Worm (Caenorhabditis elegans) whole organism, young adult: ENCODE results near the gene B0310.2.

Experiments used
- B0035.1 ChIP-seq: sonication (generic microtip); optimal IDR thresholded peaks from 2 replicates; lab custom pipeline; 2016; ENCODE audit warnings: missing genetic modification characterization, mild to moderate bottlenecking, missing compliant biosample characterization, missing genotype, missing genetic modification reagents
- B0261.1 ChIP-seq: sonication (generic microtip); optimal IDR thresholded peaks from 2 replicates; lab custom pipeline; 2016; ENCODE audit warnings: mild to moderate bottlenecking, missing genetic modification characterization, moderate library complexity, missing compliant biosample characterization
- C06A6.2 ChIP-seq: fragments of 200-800 bp; sonication (Bioruptor generic); conservative IDR thresholded peaks from 2 replicates; pipeline ENCODE4 v1.3.6; 2022; ENCODE audit warnings: missing genetic modification characterization, missing compliant biosample characterization
- D2030.7 ChIP-seq: fragments of 200-800 bp; sonication (Bioruptor generic); IDR thresholded peaks from 2 replicates; pipeline ENCODE4 v1.3.6; 2022; ENCODE audit warnings: missing genetic modification reagents, missing genetic modification characterization, missing compliant biosample characterization
- F22D6.2 ChIP-seq: sonication (generic microtip); optimal IDR thresholded peaks from 2 replicates; lab custom pipeline; 2016; ENCODE audit warnings: mild to moderate bottlenecking, missing genetic modification characterization, missing compliant biosample characterization
- F33H1.4 ChIP-seq: fragments of 200-800 bp; sonication (Bioruptor generic); IDR thresholded peaks from 2 replicates; pipeline ENCODE4 v1.3.6; 2022; ENCODE audit warnings: missing genetic modification reagents, missing genetic modification characterization, missing compliant biosample characterization
- K12H6.12 ChIP-seq: fragments of 200-800 bp; sonication (Bioruptor generic); optimal IDR thresholded peaks from 2 replicates; lab custom pipeline; 2018; ENCODE audit warnings: mild to moderate bottlenecking, missing genetic modification characterization, missing compliant biosample characterization
- Y53G8AR.9 ChIP-seq: fragments of 200-800 bp; sonication (Bioruptor generic); conservative IDR thresholded peaks from 2 replicates; pipeline ENCODE4 v1.3.6; 2022; ENCODE audit warnings: missing genetic modification reagents, missing genetic modification characterization, missing compliant biosample characterization
- Y56A3A.18 ChIP-seq: fragments of 200-800 bp; sonication (Bioruptor generic); IDR thresholded peaks from 2 replicates; pipeline ENCODE4 v1.3.6; 2022; ENCODE audit warnings: missing genetic modification reagents, missing genetic modification characterization, missing compliant biosample characterization
- attf-5 ChIP-seq: fragments of 200-800 bp; sonication (Bioruptor generic); optimal IDR thresholded peaks from 2 replicates; lab custom pipeline; 2018; ENCODE audit warnings: mild to moderate bottlenecking, missing genetic modification characterization, missing compliant biosample characterization
- attf-6 ChIP-seq: fragments of 200-800 bp; sonication (Bioruptor generic); IDR thresholded peaks from 2 replicates; pipeline ENCODE4 v1.3.6; 2022; ENCODE audit warnings: missing genetic modification reagents, missing genetic modification characterization, missing compliant biosample characterization
- cebp-1 ChIP-seq, 2 experiments: fragments of 200-800 bp in 1 of 2; sonication (Bioruptor generic) in 1 of 2; sonication (generic microtip) in 1 of 2; IDR thresholded peaks in 1 of 2; optimal IDR thresholded peaks in 1 of 2; 2 replicates each; pipeline versions ENCODE4 v1.3.6 to Lab custom; 2017 to 2022; ENCODE audit warnings: missing compliant biosample characterization in 2 of 2, missing genetic modification characterization in 2 of 2, mild to moderate bottlenecking in 1 of 2, missing genetic modification reagents in 1 of 2, moderate library complexity in 1 of 2
- cebp-2 ChIP-seq: fragments of 200-800 bp; sonication (Bioruptor generic); IDR thresholded peaks from 2 replicates; pipeline ENCODE4 v1.3.6; 2022; ENCODE audit warnings: missing genetic modification characterization, missing compliant biosample characterization
- ceh-27 ChIP-seq: fragments of 200-800 bp; sonication (Bioruptor generic); optimal IDR thresholded peaks from 2 replicates; lab custom pipeline; 2018; ENCODE audit warnings: mild to moderate bottlenecking, missing genetic modification characterization, moderate library complexity, missing compliant biosample characterization
- egrh-3 ChIP-seq: fragments of 200-800 bp; sonication (Bioruptor generic); IDR thresholded peaks from 2 replicates; pipeline ENCODE4 v1.3.6; 2022; ENCODE audit warnings: missing genetic modification reagents, missing genetic modification characterization, missing compliant biosample characterization
- gei-17 ChIP-seq: fragments of 200-800 bp; sonication (Bioruptor generic); optimal IDR thresholded peaks from 2 replicates; lab custom pipeline; 2018; ENCODE audit warnings: mild to moderate bottlenecking, missing genetic modification characterization, missing compliant biosample characterization
- hmg-1.2 ChIP-seq: fragments of 200-800 bp; sonication (Bioruptor generic); IDR thresholded peaks from 2 replicates; pipeline ENCODE4 v1.3.6; 2022; ENCODE audit warnings: missing genetic modification reagents, missing genetic modification characterization, missing compliant biosample characterization
- hmg-20 ChIP-seq: fragments of 200-800 bp; sonication (Bioruptor generic); IDR thresholded peaks from 2 replicates; pipeline ENCODE4 v1.3.6; 2022; ENCODE audit warnings: missing genetic modification reagents, missing genetic modification characterization, missing compliant biosample characterization
- hsf-1 ChIP-seq: fragments of 200-800 bp; sonication (Bioruptor generic); IDR thresholded peaks from 2 replicates; pipeline ENCODE4 v1.3.6; 2022; ENCODE audit warnings: missing genetic modification reagents, missing genetic modification characterization, missing compliant biosample characterization
- let-526 ChIP-seq: fragments of 200-800 bp; sonication (Bioruptor generic); IDR thresholded peaks from 2 replicates; pipeline ENCODE4 v1.3.6; 2022; ENCODE audit warnings: missing genetic modification reagents, missing genetic modification characterization, missing compliant biosample characterization
- lsy-27 ChIP-seq: sonication (generic microtip); optimal IDR thresholded peaks from 2 replicates; lab custom pipeline; 2017; ENCODE audit warnings: missing genetic modification characterization, mild to moderate bottlenecking, missing compliant biosample characterization, antibody characterized with exemption, missing genotype, borderline replicate concordance; ENCODE audit not compliant: insufficient read depth
- madf-6 ChIP-seq: fragments of 200-800 bp; sonication (Bioruptor generic); IDR thresholded peaks from 2 replicates; pipeline ENCODE4 v1.3.6; 2022; ENCODE audit warnings: missing genetic modification reagents, missing genetic modification characterization, missing compliant biosample characterization
- mcd-1 ChIP-seq: fragments of 200-800 bp; sonication (Bioruptor generic); IDR thresholded peaks from 2 replicates; pipeline ENCODE4 v1.3.6; 2022; ENCODE audit warnings: missing genetic modification reagents, missing genetic modification characterization, missing compliant biosample characterization
- mxl-1 ChIP-seq: sonication (generic microtip); optimal IDR thresholded peaks from 2 replicates; lab custom pipeline; 2016; ENCODE audit warnings: missing genetic modification characterization, missing compliant biosample characterization
- nfya-1 ChIP-seq: sonication (generic microtip); optimal IDR thresholded peaks from 2 replicates; lab custom pipeline; 2017; ENCODE audit warnings: antibody characterized with exemption, missing compliant biosample characterization, missing genetic modification characterization, borderline replicate concordance; ENCODE audit not compliant: insufficient read depth
- nfya-2 ChIP-seq: fragments of 200-800 bp; sonication (Bioruptor generic); IDR thresholded peaks from 2 replicates; pipeline ENCODE4 v1.3.6; 2022; ENCODE audit warnings: missing genetic modification reagents, missing genetic modification characterization, missing compliant biosample characterization
- pha-4 ChIP-seq: fragments of 150-350 bp; sonication (generic microtip); optimal IDR thresholded peaks from 2 replicates; lab custom pipeline; 2014; ENCODE audit warnings: missing biosample characterization, missing genetic modification reagents, missing genetic modification characterization
- rcor-1 ChIP-seq: fragments of 200-800 bp; sonication (Bioruptor generic); IDR thresholded peaks from 2 replicates; pipeline ENCODE4 v1.3.6; 2022; ENCODE audit warnings: missing genetic modification reagents, missing genetic modification characterization, missing compliant biosample characterization
- rec-8 ChIP-seq, 2 experiments: sonication (generic microtip); optimal IDR thresholded peaks; 2 replicates each; lab custom pipeline; 2016; ENCODE audit warnings: mild to moderate bottlenecking in 2 of 2, missing genetic modification characterization in 2 of 2, missing genetic modification reagents in 2 of 2, missing genotype in 2 of 2, missing biosample characterization in 1 of 2, missing compliant biosample characterization in 1 of 2, moderate library complexity in 1 of 2
- sdz-38 ChIP-seq: sonication (generic microtip); optimal IDR thresholded peaks from 2 replicates; lab custom pipeline; 2016; ENCODE audit warnings: missing genotype, missing genetic modification characterization, missing compliant biosample characterization
- snpc-1.1 ChIP-seq: sonication (generic microtip); optimal IDR thresholded peaks from 2 replicates; lab custom pipeline; 2017; ENCODE audit warnings: missing genetic modification characterization, mild to moderate bottlenecking, missing compliant biosample characterization, antibody characterized with exemption, moderate library complexity, missing genotype, missing genetic modification reagents; ENCODE audit not compliant: insufficient read depth
- snpc-1.3 ChIP-seq: sonication (generic microtip); optimal IDR thresholded peaks from 2 replicates; lab custom pipeline; 2017; ENCODE audit warnings: missing genetic modification characterization, mild to moderate bottlenecking, missing compliant biosample characterization, antibody characterized with exemption, moderate library complexity, missing genotype, missing genetic modification reagents; ENCODE audit not compliant: insufficient read depth
- tbx-9 ChIP-seq: sonication (generic microtip); optimal IDR thresholded peaks from 2 replicates; lab custom pipeline; 2016; ENCODE audit warnings: borderline replicate concordance, missing genetic modification characterization, inconsistent platforms, missing compliant biosample characterization
- zfh-2 ChIP-seq: fragments of 200-800 bp; sonication (Bioruptor generic); conservative IDR thresholded peaks from 2 replicates; pipeline ENCODE4 v1.3.6; 2022; ENCODE audit warnings: missing genetic modification reagents, missing genetic modification characterization, missing compliant biosample characterization

The B0310.2 gene

DNA sequence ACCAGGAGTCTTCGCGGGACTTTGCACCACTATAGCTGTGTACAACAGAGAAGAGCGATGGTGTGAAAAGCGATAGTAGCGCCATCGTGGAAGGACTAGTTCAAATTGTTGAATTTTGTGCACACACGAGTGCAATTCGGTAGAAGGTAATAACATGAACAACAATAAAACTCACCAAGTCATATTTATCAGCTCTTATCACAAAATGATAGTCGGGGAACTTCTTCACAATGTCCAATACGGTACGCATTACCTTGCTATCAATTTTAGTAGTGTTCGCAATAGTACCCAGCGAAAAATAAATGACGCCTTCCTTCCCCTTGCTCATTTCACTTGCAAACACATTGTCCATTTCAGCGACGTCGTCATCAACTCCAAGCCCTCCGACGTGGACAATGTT, 20.9 kb upstream of the B0310.2 start:
- TF ChIP-seq cebp-1 (GFP tag; IDR thresholded peaks at IDR 0.05; lab: Robert Waterston, UW): no peak
- TF ChIP-seq cebp-1 (tag; optimal IDR thresholded peaks at IDR 0.05; lab: Kevin White, UChicago): no peak
- TF ChIP-seq zfh-2 (GFP tag; lab: Robert Waterston, UW): no peak
- TF ChIP-seq pha-4 (tag; lab: Kevin White, UChicago): no peak
- no peak for TF ChIP-seq nfya-1 (tag; lab: Kevin White, UChicago)
- no peak for TF ChIP-seq egrh-3 (GFP tag; lab: Robert Waterston, UW)
- no peak for TF ChIP-seq mcd-1 (GFP tag; lab: Robert Waterston, UW)
- no peak for TF ChIP-seq hmg-20 (GFP tag; lab: Robert Waterston, UW)
- TF ChIP-seq hmg-1.2 (GFP tag; lab: Robert Waterston, UW): no peak

DNA sequence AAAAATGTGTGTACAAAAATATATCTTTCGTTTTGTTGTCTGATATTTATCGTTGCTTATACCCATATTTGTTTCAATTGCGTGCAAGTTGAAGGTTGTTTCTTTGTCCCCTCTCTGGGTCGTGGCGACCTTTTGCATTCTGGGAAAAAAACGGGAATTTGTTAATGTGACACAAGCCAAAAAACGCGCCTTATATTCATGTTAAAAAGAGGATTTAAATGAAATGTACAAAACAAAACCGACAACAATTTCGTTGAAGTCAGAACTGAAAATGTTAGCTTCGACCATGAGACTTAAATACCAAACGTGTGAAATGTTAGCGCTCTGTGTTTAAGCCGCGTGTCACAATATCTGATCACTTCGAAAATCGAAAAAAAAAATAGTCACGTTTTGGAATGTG, 17.8 kb upstream of the B0310.2 start:
- TF ChIP-seq D2030.7 (GFP tag; lab: Robert Waterston, UW) (no peak), rcor-1 (GFP tag; lab: Robert Waterston, UW) (no peak), tbx-9 (tag; lab: Kevin White, UChicago) (no peak)

DNA sequence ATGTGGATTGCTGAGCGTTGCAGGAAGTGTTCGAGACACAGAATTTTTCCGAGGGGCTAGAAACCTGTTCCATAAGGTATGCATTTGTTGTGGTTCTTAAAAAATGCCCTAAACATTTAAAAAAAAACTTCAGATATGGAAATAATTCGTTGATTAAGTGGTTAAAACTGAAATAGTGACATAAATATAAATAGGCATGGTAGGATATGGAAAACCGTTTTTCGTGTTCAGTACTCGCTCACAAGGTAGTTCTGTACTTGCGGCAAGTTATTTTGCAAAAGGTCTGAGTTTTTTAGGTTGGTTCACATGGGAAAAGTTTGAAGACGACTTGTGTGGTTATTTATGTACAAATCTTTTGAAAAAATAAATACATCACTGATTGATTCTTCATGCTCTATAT, 14.1 kb upstream of the B0310.2 start, which contains the start of gene B0310.3:
Gene B0310.3, minus strand, starts transcription at position 101 of the 400 bp plus-strand sequence.
- TF ChIP-seq Y53G8AR.9 (GFP tag; lab: Robert Waterston, UW): no peak
- TF ChIP-seq sdz-38: no peak
- no peak for TF ChIP-seq cebp-2
- TF ChIP-seq zfh-2 (GFP tag; lab: Robert Waterston, UW): no peak
- TF ChIP-seq rec-8 (tag; optimal IDR thresholded peaks at IDR 0.05; lab: Kevin White, UChicago): no peak
- TF ChIP-seq let-526 (GFP tag; lab: Robert Waterston, UW): no peak
- TF ChIP-seq lsy-27 (tag; lab: Kevin White, UChicago): no peak
- TF ChIP-seq hmg-20 (GFP tag; lab: Robert Waterston, UW): no peak
- TF ChIP-seq B0035.1: no peak
- no peak for TF ChIP-seq Y56A3A.18
- no peak for TF ChIP-seq cebp-1 (GFP tag; IDR thresholded peaks at IDR 0.05; lab: Robert Waterston, UW)
- no peak for TF ChIP-seq cebp-1 (tag; optimal IDR thresholded peaks at IDR 0.05; lab: Kevin White, UChicago)
- no peak for TF ChIP-seq attf-5 (GFP tag; lab: Kevin White, UChicago)
- TF ChIP-seq snpc-1.1 (tag; lab: Kevin White, UChicago): no peak
- TF ChIP-seq ceh-27: no peak
- TF ChIP-seq snpc-1.3 (tag; lab: Kevin White, UChicago): no peak
- no peak for TF ChIP-seq nfya-2 (GFP tag; lab: Robert Waterston, UW)
- no peak for TF ChIP-seq F22D6.2 (tag; lab: Kevin White, UChicago)
- no peak for TF ChIP-seq B0261.1 (tag; lab: Kevin White, UChicago)
- no peak for TF ChIP-seq mxl-1
- no peak for TF ChIP-seq F33H1.4 (GFP tag; lab: Robert Waterston, UW)

DNA sequence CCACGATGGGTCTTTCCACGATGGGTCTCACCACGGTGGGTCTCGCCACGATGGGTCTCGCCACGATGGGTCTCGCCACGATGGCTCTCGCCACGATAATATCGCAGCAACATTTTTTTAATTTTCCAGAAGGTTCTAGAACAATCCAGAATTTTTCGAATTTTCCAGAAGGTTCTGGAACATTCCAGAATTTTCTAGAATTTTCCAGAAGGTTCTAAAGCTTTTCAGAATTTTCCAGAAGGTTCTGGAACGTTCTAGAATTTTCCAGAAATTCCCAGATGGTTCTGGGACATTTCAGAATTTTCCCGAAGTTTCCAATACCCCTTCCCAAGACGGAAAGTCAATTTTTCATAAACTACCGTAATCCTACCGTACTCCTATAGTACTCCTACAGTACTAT, 10.0 kb upstream of the B0310.2 start:
- TF ChIP-seq hsf-1: peak; percentile 95
- TF ChIP-seq, all 124 proteins: peak for 1; not testable (repeated sequence) for 123

DNA sequence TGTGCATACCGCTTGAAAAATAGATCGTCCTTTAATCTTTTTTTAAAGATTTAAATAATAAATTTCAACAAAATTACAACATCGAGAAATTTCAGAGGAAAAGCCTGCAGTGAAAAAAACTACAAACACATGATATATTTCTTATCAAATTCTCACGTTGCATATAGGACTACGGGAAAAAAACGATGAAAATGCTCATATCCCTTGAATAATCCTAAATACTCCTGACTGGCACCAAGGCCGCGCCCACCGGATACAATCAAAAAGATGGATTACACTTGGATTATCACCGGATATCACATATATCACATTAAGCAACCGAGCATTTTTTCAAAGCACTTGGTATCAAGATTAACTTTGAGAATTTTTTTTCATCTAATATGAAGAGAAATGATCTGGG, 7.3 kb upstream of the B0310.2 start:
- TF ChIP-seq D2030.7 (GFP tag; lab: Robert Waterston, UW) (no peak), let-526 (GFP tag; lab: Robert Waterston, UW) (no peak), C06A6.2 (GFP tag; lab: Robert Waterston, UW) (no peak), attf-6 (GFP tag; lab: Robert Waterston, UW) (no peak), gei-17 (GFP tag; lab: Kevin White, UChicago) (no peak), hsf-1 (no peak), madf-6 (GFP tag; lab: Robert Waterston, UW) (no peak), F33H1.4 (GFP tag; lab: Robert Waterston, UW) (no peak), K12H6.12 (tag; lab: Kevin White, UChicago) (no peak)
